Fruit fly (Drosophila melanogaster) whole organism, pupa: ENCODE results near the gene Ir67b.

Experiments used
- CG10348 ChIP-seq: fragments of 200-800 bp; sonication (Bioruptor generic); IDR thresholded peaks from 2 replicates; pipeline ENCODE4 v1.3.6; 2022; ENCODE audit warnings: missing biosample characterization, missing genetic modification characterization
- CG12605 ChIP-seq: fragments of 200-800 bp; sonication (Bioruptor generic); IDR thresholded peaks from 2 replicates; pipeline ENCODE4 v1.3.6; 2022; ENCODE audit warnings: missing biosample characterization, missing genetic modification characterization
- CG13204 ChIP-seq: fragments of 200-800 bp; sonication (Bioruptor generic); optimal IDR thresholded peaks from 2 replicates; lab custom pipeline; 2018; ENCODE audit warnings: missing biosample characterization, mild to moderate bottlenecking, missing genetic modification characterization, moderate library complexity
- CG14655 ChIP-seq: fragments of 200-800 bp; sonication (Bioruptor generic); optimal IDR thresholded peaks from 3 replicates; lab custom pipeline; 2017; ENCODE audit warnings: mild to moderate bottlenecking, missing biosample characterization, missing genetic modification reagents, missing genetic modification characterization
- CG15710 ChIP-seq: fragments of 200-800 bp; sonication (Bioruptor generic); optimal IDR thresholded peaks from 2 replicates; lab custom pipeline; 2018; ENCODE audit warnings: missing biosample characterization, mild to moderate bottlenecking, missing genetic modification characterization, moderate library complexity
- CG17806 ChIP-seq: fragments of 200-800 bp; sonication (Bioruptor generic); optimal IDR thresholded peaks from 2 replicates; lab custom pipeline; 2018; ENCODE audit warnings: missing biosample characterization, mild to moderate bottlenecking, missing genetic modification characterization, moderate library complexity
- CG32121 ChIP-seq: fragments of 200-800 bp; sonication (Bioruptor generic); IDR thresholded peaks from 2 replicates; pipeline ENCODE4 v1.3.6; 2022; ENCODE audit warnings: missing biosample characterization, missing genetic modification characterization
- CG34367 ChIP-seq: fragments of 200-800 bp; sonication (Bioruptor generic); optimal IDR thresholded peaks from 2 replicates; lab custom pipeline; 2018; ENCODE audit warnings: missing biosample characterization, mild to moderate bottlenecking, missing genetic modification characterization
- CG4496 ChIP-seq: fragments of 200-800 bp; sonication (Bioruptor generic); IDR thresholded peaks from 3 replicates; pipeline ENCODE4 v1.3.6; 2022; ENCODE audit warnings: missing biosample characterization, missing genetic modification characterization
- CG8159 ChIP-seq: fragments of 200-800 bp; sonication (Bioruptor generic); optimal IDR thresholded peaks from 3 replicates; lab custom pipeline; 2018; ENCODE audit warnings: missing biosample characterization, mild to moderate bottlenecking, missing genetic modification characterization, moderate library complexity
- CG8301 ChIP-seq: fragments of 200-800 bp; sonication (Bioruptor generic); optimal IDR thresholded peaks from 2 replicates; lab custom pipeline; 2018; ENCODE audit warnings: missing biosample characterization, mild to moderate bottlenecking, missing genetic modification characterization
- CG9948 ChIP-seq: fragments of 200-800 bp; sonication (Bioruptor generic); optimal IDR thresholded peaks from 2 replicates; lab custom pipeline; 2018; ENCODE audit warnings: missing biosample characterization, mild to moderate bottlenecking, missing genetic modification characterization, moderate library complexity
- D1 ChIP-seq: fragments of 200-800 bp; sonication (Bioruptor generic); optimal IDR thresholded peaks from 2 replicates; lab custom pipeline; 2018; ENCODE audit warnings: missing biosample characterization, mild to moderate bottlenecking, missing genetic modification characterization, moderate library complexity
- EcR ChIP-seq: fragments of 200-800 bp; sonication (Bioruptor generic); optimal IDR thresholded peaks from 3 replicates; lab custom pipeline; 2019; ENCODE audit warnings: missing biosample characterization, missing genetic modification characterization, mild to moderate bottlenecking, moderate library complexity, missing genetic modification reagents
- Ets98B ChIP-seq: fragments of 200-800 bp; sonication (Bioruptor generic); IDR thresholded peaks from 2 replicates; pipeline ENCODE4 v1.3.6; 2022; ENCODE audit warnings: missing biosample characterization, missing genetic modification characterization
- Pif1A ChIP-seq: fragments of 200-800 bp; sonication (Bioruptor generic); optimal IDR thresholded peaks from 3 replicates; lab custom pipeline; 2016; ENCODE audit warnings: missing biosample characterization, missing genetic modification characterization
- Pif1B ChIP-seq: fragments of 200-800 bp; sonication (Bioruptor generic); optimal IDR thresholded peaks from 3 replicates; lab custom pipeline; 2016; ENCODE audit warnings: missing biosample characterization, missing genetic modification characterization
- Snoo ChIP-seq: fragments of 200-800 bp; sonication (Bioruptor generic); optimal IDR thresholded peaks from 3 replicates; lab custom pipeline; 2017; ENCODE audit warnings: missing biosample characterization, mild to moderate bottlenecking, missing genetic modification characterization, inconsistent platforms
- fd96Ca ChIP-seq: fragments of 200-800 bp; sonication (Bioruptor generic); IDR thresholded peaks from 3 replicates; pipeline ENCODE4 v1.3.6; 2022; ENCODE audit warnings: missing biosample characterization, missing genetic modification characterization
- gl ChIP-seq: fragments of 200-800 bp; sonication (Bioruptor generic); optimal IDR thresholded peaks from 2 replicates; lab custom pipeline; 2018; ENCODE audit warnings: missing biosample characterization, mild to moderate bottlenecking, missing genetic modification characterization
- rn ChIP-seq: fragments of 200-800 bp; sonication (Bioruptor generic); IDR thresholded peaks from 2 replicates; pipeline ENCODE4 v1.3.6; 2022; ENCODE audit warnings: missing biosample characterization, missing genetic modification characterization

Gene Ir67b

dm6 chr3L:10431883-10432282 is at the start of gene Ir67b:
Gene Ir67b (minus strand): TSS chr3L:10431983.
- no peak for TF ChIP-seq fd96Ca (GFP tag; lab: Robert Waterston, UW)

dm6 chr3L:10481112-10481511 is 49.3 kb upstream of the Ir67b start, which contains the start of gene Rbfox1:
Gene Rbfox1 (plus strand): TSS chr3L:10481412.
- TF ChIP-seq EcR (no peak), CG8301 (tag; lab: Kevin White, UChicago) (no peak), fd96Ca (GFP tag; lab: Robert Waterston, UW) (no peak), CG14655 (GFP tag; lab: Kevin White, UChicago) (no peak), CG8159 (tag; lab: Kevin White, UChicago) (no peak), D1 (tag; lab: Kevin White, UChicago) (no peak), Pif1B (GFP tag; lab: Kevin White, UChicago) (no peak), CG9948 (tag; lab: Kevin White, UChicago) (no peak), Pif1A (GFP tag; lab: Kevin White, UChicago) (no peak), CG17806 (tag; lab: Kevin White, UChicago) (no peak), CG12605 (GFP tag; lab: Robert Waterston, UW) (no peak), CG32121 (no peak), CG13204 (GFP tag; lab: Kevin White, UChicago) (no peak), Ets98B (GFP tag; lab: Robert Waterston, UW) (no peak), CG10348 (GFP tag; lab: Robert Waterston, UW) (no peak), Snoo (tag; lab: Kevin White, UChicago) (no peak), rn (GFP tag; lab: Robert Waterston, UW) (no peak)

DNA sequence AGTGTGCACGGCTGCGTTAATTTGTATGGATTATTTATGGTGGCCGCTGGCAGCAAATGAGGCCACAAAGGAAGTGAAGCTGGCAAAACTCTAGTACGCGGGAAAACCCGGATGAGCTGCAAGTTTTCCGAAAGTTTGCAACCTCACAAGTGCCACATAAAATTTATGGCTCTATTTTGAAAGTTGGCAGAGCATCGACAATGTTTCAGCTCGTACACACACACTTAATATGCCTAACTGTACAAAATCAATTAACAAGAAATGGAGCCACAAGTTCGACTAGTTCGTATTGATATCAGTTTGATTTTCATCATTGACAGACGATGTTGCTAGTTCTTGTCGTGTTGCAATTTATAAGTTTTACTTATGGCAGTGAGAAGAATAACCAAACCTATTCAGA is 46.4 kb upstream of the Ir67b start, which contains the start of gene CG46430:
Gene CG46430, plus strand, starts transcription at position 301 of the 400 bp plus-strand sequence.
- TF ChIP-seq Ets98B (GFP tag; lab: Robert Waterston, UW), result no peak
- no peak for TF ChIP-seq rn (GFP tag; lab: Robert Waterston, UW)
- TF ChIP-seq CG15710 (tag; lab: Kevin White, UChicago), result no peak
- no peak for TF ChIP-seq CG10348 (GFP tag; lab: Robert Waterston, UW)
- TF ChIP-seq Pif1B (GFP tag; lab: Kevin White, UChicago), result no peak

dm6 chr3L:10464887-10465286 is 33.1 kb upstream of the Ir67b start, which contains the start of gene S-Lap3:
Gene S-Lap3 (plus strand): TSS chr3L:10465187.
- TF ChIP-seq CG8301 (tag; lab: Kevin White, UChicago), result no peak
- TF ChIP-seq CG14655 (GFP tag; lab: Kevin White, UChicago), result no peak
- no peak for TF ChIP-seq CG9948 (tag; lab: Kevin White, UChicago)
- no peak for TF ChIP-seq CG4496 (GFP tag; lab: Robert Waterston, UW)
- TF ChIP-seq CG34367 (tag; lab: Kevin White, UChicago), result no peak
- no peak for TF ChIP-seq gl (tag; lab: Kevin White, UChicago)
- no peak for TF ChIP-seq CG8159 (tag; lab: Kevin White, UChicago)
- TF ChIP-seq CG15710 (tag; lab: Kevin White, UChicago), result no peak
- TF ChIP-seq CG12605 (GFP tag; lab: Robert Waterston, UW), result no peak
- no peak for TF ChIP-seq CG10348 (GFP tag; lab: Robert Waterston, UW)
- no peak for TF ChIP-seq EcR
- no peak for TF ChIP-seq CG17806 (tag; lab: Kevin White, UChicago)
- no peak for TF ChIP-seq D1 (tag; lab: Kevin White, UChicago)
- TF ChIP-seq Snoo (tag; lab: Kevin White, UChicago), result no peak
- no peak for TF ChIP-seq Pif1B (GFP tag; lab: Kevin White, UChicago)
- TF ChIP-seq Ets98B (GFP tag; lab: Robert Waterston, UW), result no peak
- no peak for TF ChIP-seq CG13204 (GFP tag; lab: Kevin White, UChicago)
- no peak for TF ChIP-seq rn (GFP tag; lab: Robert Waterston, UW)
- no peak for TF ChIP-seq Pif1A (GFP tag; lab: Kevin White, UChicago)
- TF ChIP-seq fd96Ca (GFP tag; lab: Robert Waterston, UW), result no peak

DNA sequence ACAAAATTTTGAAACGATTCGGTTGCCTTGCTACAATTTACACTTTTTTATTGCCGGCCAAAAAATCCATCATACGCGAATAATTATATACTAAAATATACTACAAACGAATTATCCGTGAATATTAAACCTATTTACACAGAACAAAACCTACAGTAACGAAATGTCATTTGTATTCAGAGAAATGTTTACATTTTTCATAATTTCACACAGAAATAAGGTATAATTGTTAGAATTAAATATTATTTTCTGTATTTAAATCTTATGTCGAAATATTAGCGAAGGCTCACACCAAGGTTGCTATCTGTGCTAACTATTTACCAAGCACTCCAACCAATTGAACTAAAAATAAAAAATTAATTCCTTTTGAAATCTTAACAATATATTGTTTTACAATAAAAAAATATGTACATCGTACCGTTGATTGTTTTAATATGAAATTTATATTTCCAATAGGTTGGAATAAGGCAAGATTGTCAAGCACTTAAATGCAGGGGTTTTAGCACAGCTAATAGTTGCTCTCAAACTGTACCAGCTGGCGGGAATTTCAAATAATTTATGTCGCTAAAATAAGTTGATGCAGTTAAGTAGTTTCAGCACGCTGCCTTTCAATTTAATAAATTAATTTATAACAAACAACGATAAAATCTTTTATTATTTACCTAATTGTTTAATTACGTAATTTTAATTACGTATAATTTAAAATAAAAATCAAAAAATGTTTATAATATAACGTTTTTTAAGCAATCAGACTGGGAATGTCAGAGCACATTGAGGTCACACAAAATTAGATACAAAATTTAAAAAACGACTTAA is 31.5 kb upstream of the Ir67b start, which contains the start of the genes Gem3 and CG32061:
Gene Gem3, minus strand, starts transcription at position 51 of the 816 bp plus-strand sequence.
Gene CG32061, plus strand, starts transcription at position 766 of the 816 bp plus-strand sequence.
- TF ChIP-seq D1 (tag; lab: Kevin White, UChicago), result peak; percentile 14
- TF ChIP-seq Pif1B (GFP tag; lab: Kevin White, UChicago), result no peak
- TF ChIP-seq CG4496 (GFP tag; lab: Robert Waterston, UW), result no peak
- TF ChIP-seq, all 21 proteins: peak for 1

DNA sequence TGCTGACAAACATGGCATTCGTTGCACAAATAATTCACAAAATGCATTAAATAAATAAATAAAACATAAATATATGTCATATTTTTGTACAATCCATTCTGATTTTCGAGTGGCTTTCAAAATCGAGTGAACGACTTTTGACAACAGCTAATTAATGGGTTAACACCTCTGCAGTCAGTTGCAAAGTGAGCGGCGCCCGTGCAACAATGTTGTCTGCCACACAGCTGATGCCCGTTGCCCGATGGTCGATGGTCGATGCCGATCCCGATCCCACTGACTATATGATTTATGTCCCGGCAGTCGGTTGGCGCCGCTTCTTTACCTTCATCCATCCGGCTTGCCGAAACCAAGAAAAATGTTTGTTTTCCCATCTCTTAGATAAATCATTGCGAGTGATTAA is 27.3 kb upstream of the Ir67b start:
- TF ChIP-seq CG9948 (tag; lab: Kevin White, UChicago) (no peak), CG15710 (tag; lab: Kevin White, UChicago) (no peak), Ets98B (GFP tag; lab: Robert Waterston, UW) (no peak), CG8301 (tag; lab: Kevin White, UChicago) (no peak), Snoo (tag; lab: Kevin White, UChicago) (no peak), EcR (no peak), CG12605 (GFP tag; lab: Robert Waterston, UW) (no peak), CG14655 (GFP tag; lab: Kevin White, UChicago) (no peak), D1 (tag; lab: Kevin White, UChicago) (no peak), CG8159 (tag; lab: Kevin White, UChicago) (no peak)
- TF ChIP-seq, all 21 proteins: peak for 0
